Fruit fly (Drosophila melanogaster): ENCODE measurements around the gene CG11537.

CG11537 gene

DNA sequence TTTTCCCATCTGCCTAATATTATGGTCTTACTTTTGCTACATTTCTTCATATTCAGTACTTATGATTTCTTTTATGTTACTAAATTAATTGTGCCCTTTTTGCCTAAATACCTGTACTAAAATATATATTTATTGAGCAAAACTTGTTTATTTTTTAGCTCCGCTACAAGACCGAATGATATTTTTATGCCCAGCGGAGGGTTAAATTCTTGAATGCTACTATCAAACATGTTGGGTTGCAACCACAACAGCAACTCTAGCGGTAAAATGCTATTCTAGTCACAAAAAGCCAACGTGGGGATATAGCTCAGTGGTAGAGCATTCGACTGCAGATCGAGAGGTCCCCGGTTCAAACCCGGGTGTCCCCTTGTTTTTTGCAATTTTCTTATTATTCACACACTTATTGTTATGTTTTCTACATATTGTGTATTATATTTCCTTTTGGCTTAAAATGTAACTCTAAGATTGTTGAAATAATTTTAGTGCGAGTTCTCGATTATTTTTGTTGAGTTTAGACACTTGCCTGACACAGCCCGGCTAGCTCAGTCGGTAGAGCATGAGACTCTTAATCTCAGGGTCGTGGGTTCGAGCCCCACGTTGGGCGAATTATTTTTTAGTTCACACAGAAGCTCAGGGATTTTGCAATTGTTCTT, 47.1 kb downstream of the CG11537 start (continued):
- TF ChIP-seq CG30020 (tag; optimal IDR thresholded peaks at IDR 0.05) (no peak), dan (GFP tag; IDR thresholded peaks at IDR 0.05) (no peak), ATbp (GFP tag; optimal IDR thresholded peaks at IDR 0.05) (no peak), ase (GFP tag; IDR thresholded peaks at IDR 0.05) (no peak), slou (GFP tag; optimal IDR thresholded peaks at IDR 0.05) (no peak), CG17361 (GFP tag; IDR thresholded peaks at IDR 0.05) (no peak; the same call in 2 of the 3 replicates), CG7839 (tag; optimal IDR thresholded peaks at IDR 0.05) (peak; percentile 18), CG17359 (tag; optimal IDR thresholded peaks at IDR 0.05) (peak; percentile 2), insv (GFP tag; optimal IDR thresholded peaks at IDR 0.05) (no peak), CG18599 (GFP tag; optimal IDR thresholded peaks at IDR 0.05) (peak; percentile 49), CG1233 (GFP tag; optimal IDR thresholded peaks at IDR 0.05) (no peak), CG30403 (GFP tag; optimal IDR thresholded peaks at IDR 0.05) (no peak), unc-4 (GFP tag; IDR thresholded peaks at IDR 0.05; ENCODE audit: partially characterized antibody) (peak; percentile 52), CG32772 (GFP tag; IDR thresholded peaks at IDR 0.05) (no peak), unpg (GFP tag; optimal IDR thresholded peaks at IDR 0.05) (no peak), Myb (GFP tag; optimal IDR thresholded peaks at IDR 0.05) (no peak), sima (GFP tag; optimal IDR thresholded peaks at IDR 0.05) (no peak), otp (GFP tag; IDR thresholded peaks at IDR 0.05) (no peak), CG13894 (tag; optimal IDR thresholded peaks at IDR 0.05) (peak; percentile 40), CG9817 (tag; optimal IDR thresholded peaks at IDR 0.05) (peak; percentile 22), CG1792 (GFP tag; optimal IDR thresholded peaks at IDR 0.05) (no peak), Hand (GFP tag; optimal IDR thresholded peaks at IDR 0.05) (peak; percentile 21), CG12104 (GFP tag; optimal IDR thresholded peaks at IDR 0.05) (no peak), HLHmδ (GFP tag; optimal IDR thresholded peaks at IDR 0.05) (no peak), CG11695 (GFP tag; IDR thresholded peaks at IDR 0.05) (no peak), YL-1 (GFP tag; optimal IDR thresholded peaks at IDR 0.05) (no peak), CG2889 (GFP tag; IDR thresholded peaks at IDR 0.05) (peak; percentile 45; the same call in 1 of the 3 replicates), zfh1 (GFP tag; IDR thresholded peaks at IDR 0.05) (no peak), CG12659 (GFP tag; optimal IDR thresholded peaks at IDR 0.05) (peak; percentile 17), tio (GFP tag; optimal IDR thresholded peaks at IDR 0.05) (no peak), Bdp1 (GFP tag; optimal IDR thresholded peaks at IDR 0.05) (peak; percentile 99), Nf-YB (GFP tag; optimal IDR thresholded peaks at IDR 0.05) (no peak), crol (GFP tag; IDR thresholded peaks at IDR 0.05) (no peak), pb (GFP tag; optimal IDR thresholded peaks at IDR 0.05) (no peak), CG11398 (GFP tag; optimal IDR thresholded peaks at IDR 0.05) (no peak), CG10565 (GFP tag; optimal IDR thresholded peaks at IDR 0.05) (no peak), nerfin-2 (GFP tag; IDR thresholded peaks at IDR 0.05; ENCODE audit: partially characterized antibody) (peak; percentile 92), CG11247 (GFP tag; IDR thresholded peaks at IDR 0.05) (no peak), row (GFP tag; IDR thresholded peaks at IDR 0.05) (peak; percentile 65; the same call in 2 of the 3 replicates), br (optimal IDR thresholded peaks at IDR 0.05) (no peak), kay (GFP tag; optimal IDR thresholded peaks at IDR 0.05) (no peak), Six4 (GFP tag; optimal IDR thresholded peaks at IDR 0.05) (no peak), pzg (GFP tag; optimal IDR thresholded peaks at IDR 0.05) (no peak), cwo (GFP tag; optimal IDR thresholded peaks at IDR 0.05) (peak; percentile 43), HLH3B (GFP tag; IDR thresholded peaks at IDR 0.05) (no peak), CG7357 (GFP tag; IDR thresholded peaks at IDR 0.05) (no peak), Scr (GFP tag; IDR thresholded peaks at IDR 0.05; ENCODE audit: partially characterized antibody) (peak; percentile 74), CG14014 (GFP tag; IDR thresholded peaks at IDR 0.05) (no peak), CG6175 (GFP tag; IDR thresholded peaks at IDR 0.05) (no peak), HmgD (GFP tag; optimal IDR thresholded peaks at IDR 0.05) (no peak), en (GFP tag; optimal IDR thresholded peaks at IDR 0.05) (peak; percentile 5)

Data from whole organism, embryonic.